Worm (Caenorhabditis elegans) whole organism, L1 larva: ENCODE measurements around the gene F49E11.7.

Source experiments
- aly-2 ChIP-seq: fragments of 150-350 bp; optimal IDR thresholded peaks from 2 replicates; lab custom pipeline; 2014; ENCODE audit warnings: missing biosample characterization, missing genetic modification characterization
- dpl-1 ChIP-seq, 3 experiments: fragments of 150-350 bp in 2 of 3; sonication (generic microtip) in 1 of 3; optimal IDR thresholded peaks; 2 replicates each; lab custom pipeline; 2014 to 2017; ENCODE audit warnings: missing biosample characterization in 3 of 3, missing genetic modification characterization in 3 of 3, missing genetic modification reagents in 3 of 3
- elt-2 ChIP-seq: sonication (generic microtip); optimal IDR thresholded peaks from 2 replicates; lab custom pipeline; 2016; ENCODE audit warnings: missing genetic modification characterization, mild to moderate bottlenecking, inconsistent platforms, missing compliant biosample characterization, missing genetic modification reagents
- jun-1 ChIP-seq: fragments of 150-350 bp; optimal IDR thresholded peaks from 2 replicates; lab custom pipeline; 2014; ENCODE audit warnings: missing biosample characterization, missing genetic modification reagents, missing genetic modification characterization
- lin-39 ChIP-seq: fragments of 150-350 bp; optimal IDR thresholded peaks from 2 replicates; lab custom pipeline; 2014; ENCODE audit warnings: missing biosample characterization, missing genetic modification reagents, missing genetic modification characterization
- lir-3 ChIP-seq: sonication (generic microtip); optimal IDR thresholded peaks from 2 replicates; lab custom pipeline; 2016; ENCODE audit warnings: mild to moderate bottlenecking, missing genetic modification characterization, moderate library complexity, missing compliant biosample characterization; ENCODE audit not compliant: poor library complexity
- mab-9 ChIP-seq: fragments of 200-800 bp; sonication (Bioruptor generic); IDR thresholded peaks from 2 replicates; pipeline ENCODE4 v1.3.6; 2022; ENCODE audit warnings: missing genetic modification reagents, missing genetic modification characterization, missing compliant biosample characterization
- mdl-1 ChIP-seq, 2 experiments: fragments of 150-350 bp; optimal IDR thresholded peaks; 2 replicates each; lab custom pipeline; 2014 to 2017; ENCODE audit warnings: missing biosample characterization in 2 of 2, missing genetic modification characterization in 2 of 2, inconsistent platforms in 1 of 2
- nhr-90 ChIP-seq: sonication (generic microtip); optimal IDR thresholded peaks from 2 replicates; lab custom pipeline; 2016; ENCODE audit warnings: mild to moderate bottlenecking, missing genetic modification characterization, missing compliant biosample characterization; ENCODE audit not compliant: poor library complexity
- pag-3 ChIP-seq: sonication (generic microtip); optimal IDR thresholded peaks from 2 replicates; lab custom pipeline; 2017; ENCODE audit warnings: missing genetic modification characterization, mild to moderate bottlenecking, missing compliant biosample characterization, antibody characterized with exemption, borderline replicate concordance; ENCODE audit not compliant: insufficient read depth
- unc-62 ChIP-seq: fragments of 150-350 bp; optimal IDR thresholded peaks from 2 replicates; lab custom pipeline; 2014; ENCODE audit warnings: missing biosample characterization, missing genetic modification reagents, missing genetic modification characterization
- ztf-4 ChIP-seq: fragments of 150-350 bp; optimal IDR thresholded peaks from 2 replicates; lab custom pipeline; 2014; ENCODE audit warnings: missing biosample characterization, missing genetic modification characterization

- no peak for TF ChIP-seq ztf-4 (tag; lab: Kevin White, UChicago)
- TF ChIP-seq pag-3 (tag; lab: Kevin White, UChicago), result no peak
- no peak for TF ChIP-seq elt-2
- no peak for TF ChIP-seq mdl-1 (tag; optimal IDR thresholded peaks at IDR 0.05; lab: Kevin White, UChicago)
- no peak for TF ChIP-seq dpl-1 (GFP tag; optimal IDR thresholded peaks at IDR 0.05; lab: Kevin White, UChicago)
- TF ChIP-seq lir-3 (tag; lab: Kevin White, UChicago), result no peak
- TF ChIP-seq nhr-90 (tag; lab: Kevin White, UChicago), result no peak
- no peak for TF ChIP-seq mab-9
- no peak for TF ChIP-seq unc-62 (GFP tag; lab: Kevin White, UChicago)
- TF ChIP-seq jun-1 (tag; lab: Kevin White, UChicago), result no peak
- TF ChIP-seq aly-2 (tag; lab: Kevin White, UChicago), result no peak
- TF ChIP-seq lin-39, result no peak
Observed at ce11 chrIV:13029674-13030466, 22.8 kb upstream of the F49E11.7 start.
